Worm (Caenorhabditis elegans): Measurements from ENCODE around the gene F42C5.5.

ce11 chrIV:7301481-7301880 lies 7.5 kb upstream of the F42C5.5 start:
- no peak for TF ChIP-seq ceh-82 (tag; optimal IDR thresholded peaks at IDR 0.05)
- TF ChIP-seq elt-3 (tag; optimal IDR thresholded peaks at IDR 0.05), result no peak
- TF ChIP-seq ceh-16 (tag; optimal IDR thresholded peaks at IDR 0.05), result no peak
- TF ChIP-seq Y55F3AM.14 (GFP tag; optimal IDR thresholded peaks at IDR 0.05), result no peak
- TF ChIP-seq sem-4 (tag; optimal IDR thresholded peaks at IDR 0.05), result no peak
- no peak for TF ChIP-seq aly-2 (tag; optimal IDR thresholded peaks at IDR 0.05)
